Worm (Caenorhabditis elegans): Measurements from ENCODE around the gene srh-32.

Gene srh-32

ce11 chrV:17743802-17744201 is 42.8 kb downstream of the srh-32 start:
- TF ChIP-seq ceh-45 (GFP tag; IDR thresholded peaks at IDR 0.05) (no peak), dve-1 (tag; optimal IDR thresholded peaks at IDR 0.05) (peak; percentile 83)

ce11 chrV:17746959-17747358 is 45.9 kb downstream of the srh-32 start, which contains the start of gene twk-36:
twk-36 (minus strand) TSS chrV:17747059.
- TF ChIP-seq pax-1 (tag; optimal IDR thresholded peaks at IDR 0.05), result no peak
- no peak for TF ChIP-seq nhr-232 (tag; optimal IDR thresholded peaks at IDR 0.05)
- TF ChIP-seq fkh-10 (GFP tag; optimal IDR thresholded peaks at IDR 0.05), result no peak
- TF ChIP-seq hlh-8 (tag; optimal IDR thresholded peaks at IDR 0.05), result no peak
- TF ChIP-seq hlh-13 (GFP tag; optimal IDR thresholded peaks at IDR 0.05), result no peak
- no peak for TF ChIP-seq ceh-34 (tag; optimal IDR thresholded peaks at IDR 0.05)
- TF ChIP-seq fkh-6 (tag; optimal IDR thresholded peaks at IDR 0.05), result no peak
- TF ChIP-seq pag-3 (tag; optimal IDR thresholded peaks at IDR 0.05; ENCODE audit: borderline replicate concordance), result no peak
- no peak for TF ChIP-seq pha-4 (tag; optimal IDR thresholded peaks at IDR 0.05)
- no peak for TF ChIP-seq C38D4.7 (GFP tag; optimal IDR thresholded peaks at IDR 0.05)
- no peak for TF ChIP-seq K02D7.2 (tag; optimal IDR thresholded peaks at IDR 0.05)
- TF ChIP-seq zip-5 (tag; optimal IDR thresholded peaks at IDR 0.05), result no peak

DNA sequence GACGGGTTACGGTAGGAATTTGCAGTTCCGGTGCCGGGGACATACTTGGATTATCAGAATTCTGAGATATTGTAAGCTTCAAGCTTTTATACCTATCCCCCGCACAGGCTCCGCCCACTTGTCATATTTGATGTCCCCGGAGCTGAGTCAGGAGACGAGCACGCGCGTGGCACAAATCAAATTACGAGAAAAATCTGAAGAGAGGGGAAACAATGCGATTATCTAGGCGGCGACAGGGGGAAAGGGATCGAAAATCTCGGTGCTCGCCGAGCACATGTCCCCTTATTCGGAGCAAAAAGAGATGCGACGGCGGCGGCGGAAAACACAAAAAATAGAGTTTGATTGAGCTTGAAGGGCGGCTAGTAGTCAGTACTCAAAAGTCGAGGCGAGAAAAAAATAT is 48.2 kb downstream of the srh-32 start, which contains the start of gene R12G8.1:
Gene R12G8.1, minus strand, starts transcription at position 63 of the 400 bp plus-strand sequence.
- peak; percentile 1 for TF ChIP-seq pag-3 (tag; optimal IDR thresholded peaks at IDR 0.05; ENCODE audit: borderline replicate concordance)
- TF ChIP-seq unc-42 (tag; optimal IDR thresholded peaks at IDR 0.05), result peak; percentile 98
- no peak for TF ChIP-seq fkh-6 (tag; optimal IDR thresholded peaks at IDR 0.05)
- no peak for TF ChIP-seq sdc-2 (tag; optimal IDR thresholded peaks at IDR 0.05)

- TF ChIP-seq ceh-18 (tag; optimal IDR thresholded peaks at IDR 0.05) (no peak), tbx-2 (tag; optimal IDR thresholded peaks at IDR 0.05) (no peak), hlh-6 (tag; optimal IDR thresholded peaks at IDR 0.05) (no peak), ceh-31 (tag; optimal IDR thresholded peaks at IDR 0.05) (no peak)
Observed at ce11 chrV:17752340-17752739, 51.3 kb downstream of the srh-32 start.
